Fruit fly (Drosophila melanogaster) ovary, adult (tissue): Measurements from ENCODE around the gene SPARC.

ENCODE experiments used
- CG17801 ChIP-seq: fragments of 200-800 bp; optimal IDR thresholded peaks from 2 replicates; lab custom pipeline; 2019; ENCODE audit warnings: missing biosample characterization, mild to moderate bottlenecking, missing genetic modification characterization, moderate library complexity; ENCODE audit not compliant: partially characterized antibody

Gene SPARC

DNA sequence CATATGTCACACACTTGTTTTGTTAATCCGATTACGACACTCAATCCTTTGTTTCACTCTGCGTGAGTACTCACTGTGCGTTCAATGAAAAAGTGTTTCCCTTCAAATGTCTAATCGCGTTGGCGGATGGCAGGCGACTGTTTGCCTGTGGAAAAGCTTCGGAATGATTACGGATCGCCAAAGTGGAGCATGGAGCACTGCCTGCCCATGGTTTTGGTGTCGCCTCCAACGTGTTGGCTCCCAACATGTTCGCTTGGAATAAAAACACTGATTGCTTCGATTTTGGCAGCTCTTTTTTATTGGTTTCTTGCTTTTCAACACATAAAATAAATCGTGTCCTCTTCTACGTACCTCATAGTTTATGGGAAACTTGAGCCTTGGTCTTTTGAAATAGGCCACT lies at the start of gene SPARC:
TSS of gene SPARC (minus strand) at position 144 of the 400 bp plus-strand sequence.
- TF ChIP-seq CG17801 (GFP tag; lab: Kevin White, UChicago): no peak

DNA sequence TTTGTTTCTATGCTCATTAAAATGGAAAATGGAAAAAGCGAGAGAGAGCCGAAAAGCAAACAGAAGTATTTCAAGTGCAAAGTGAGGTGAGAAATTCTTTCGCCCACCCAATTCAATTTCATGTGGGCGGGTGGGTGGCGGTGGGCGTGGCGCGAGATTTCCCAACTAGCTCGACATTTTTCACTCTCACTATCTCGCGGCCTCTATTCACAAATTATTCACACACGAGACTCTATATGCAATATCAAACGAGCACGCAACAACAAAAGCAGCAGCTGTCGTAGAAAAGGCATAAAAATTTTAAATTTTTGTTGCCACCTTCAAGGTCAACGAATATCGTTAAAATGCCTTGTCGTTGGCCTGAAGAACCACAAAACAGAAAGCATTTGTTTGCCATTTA lies 47.1 kb upstream of the SPARC start:
- TF ChIP-seq CG17801 (GFP tag; lab: Kevin White, UChicago): no peak

DNA sequence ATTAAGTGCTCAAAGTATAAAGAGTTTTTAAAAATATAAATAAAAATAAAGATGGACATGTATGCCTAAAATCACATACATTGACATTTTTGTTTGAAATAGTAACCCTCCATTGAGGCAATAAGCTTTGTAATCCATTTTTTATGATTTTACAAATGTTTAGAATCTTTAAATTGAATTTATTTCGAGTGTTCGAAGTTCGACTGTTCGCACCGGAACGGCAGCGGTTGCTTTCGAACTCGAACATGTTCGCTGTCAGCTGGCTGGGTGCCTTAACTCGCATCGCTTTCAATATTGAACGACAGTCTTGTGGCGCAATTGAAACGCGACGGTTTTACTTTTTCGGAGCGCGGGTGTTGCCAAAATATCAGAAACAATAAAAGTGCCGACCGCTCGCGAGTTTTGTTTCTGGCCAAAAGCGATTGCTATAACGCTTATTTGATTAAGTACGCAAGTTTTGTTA lies 43.7 kb upstream of the SPARC start, which contains the start of gene CG46339:
TSS of gene CG46339 (plus strand) at position 299 of the 463 bp plus-strand sequence.
- TF ChIP-seq CG17801 (GFP tag; lab: Kevin White, UChicago): peak; percentile 65

DNA sequence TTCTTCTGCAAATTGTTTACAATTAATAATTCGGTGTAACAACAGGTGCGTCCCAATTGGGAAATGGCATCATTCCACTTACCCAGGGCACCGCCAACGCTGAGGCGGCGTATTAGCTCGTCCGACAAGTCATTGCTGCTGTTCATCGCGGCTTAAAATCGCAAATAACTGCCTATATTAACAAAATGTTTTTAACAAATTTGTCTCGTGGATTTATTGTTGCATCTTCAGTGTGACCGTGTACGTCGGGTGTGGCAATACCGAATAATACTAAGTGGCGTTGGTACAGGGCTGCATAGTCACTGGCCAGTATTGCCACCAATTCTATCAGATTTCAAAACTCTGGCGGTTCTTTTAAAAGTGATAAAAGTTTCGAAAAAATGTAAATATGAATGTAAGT lies 40.8 kb upstream of the SPARC start, which contains the start of gene Ets97D:
TSS of gene Ets97D (minus strand) at position 272 of the 400 bp plus-strand sequence.
- TF ChIP-seq CG17801 (GFP tag; lab: Kevin White, UChicago): no peak

DNA sequence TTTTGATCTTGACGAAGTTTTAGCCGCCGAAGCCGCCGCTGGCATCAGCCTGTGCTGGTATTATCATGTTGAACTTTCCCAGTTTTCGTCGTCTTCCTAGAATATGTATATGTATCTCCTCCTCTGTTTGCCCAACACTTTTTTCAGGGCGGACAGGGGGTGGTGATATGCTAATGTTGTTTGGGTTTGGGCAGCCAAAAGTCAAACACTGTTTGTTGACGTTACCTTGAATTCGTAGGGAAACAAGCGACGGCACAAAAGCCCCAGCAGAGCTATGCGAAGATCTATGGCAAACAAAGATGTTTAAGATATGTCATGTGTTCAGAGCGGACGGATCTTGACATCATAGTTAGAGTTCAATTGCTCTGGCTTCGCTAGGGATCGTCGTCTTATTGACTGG lies 37.0 kb upstream of the SPARC start:
- TF ChIP-seq CG17801 (GFP tag; lab: Kevin White, UChicago): no peak

- TF ChIP-seq CG17801 (GFP tag; lab: Kevin White, UChicago): no peak
Measured at dm6 chr3R:26906711-26907510, 35.1 kb upstream of the SPARC start.

DNA sequence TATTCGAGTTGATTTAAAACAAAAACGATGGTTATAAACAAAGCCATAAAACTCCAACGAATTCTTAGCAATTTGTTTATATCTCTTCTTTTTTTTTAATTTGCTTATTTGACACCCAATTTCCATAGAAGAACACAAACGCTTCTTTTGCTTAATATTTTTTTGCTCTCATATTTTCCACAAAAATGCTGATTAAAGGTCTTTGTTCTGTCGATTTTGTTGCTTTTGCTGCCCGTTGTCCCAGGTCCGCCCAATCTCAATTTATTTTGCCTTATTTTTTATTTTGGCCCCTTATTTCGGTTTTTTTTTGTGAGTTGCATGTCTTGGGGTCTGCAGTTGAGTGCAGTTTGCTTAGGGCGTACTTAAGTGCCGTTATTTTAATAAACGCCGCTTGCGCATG lies 34.2 kb upstream of the SPARC start:
- no peak for TF ChIP-seq CG17801 (GFP tag; lab: Kevin White, UChicago)

dm6 chr3R:26899982-26900381 lies 28.2 kb upstream of the SPARC start:
- no peak for TF ChIP-seq CG17801 (GFP tag; lab: Kevin White, UChicago)

- no peak for TF ChIP-seq CG17801 (GFP tag; lab: Kevin White, UChicago)
Measured at dm6 chr3R:26897302-26897701, 25.5 kb upstream of the SPARC start.

DNA sequence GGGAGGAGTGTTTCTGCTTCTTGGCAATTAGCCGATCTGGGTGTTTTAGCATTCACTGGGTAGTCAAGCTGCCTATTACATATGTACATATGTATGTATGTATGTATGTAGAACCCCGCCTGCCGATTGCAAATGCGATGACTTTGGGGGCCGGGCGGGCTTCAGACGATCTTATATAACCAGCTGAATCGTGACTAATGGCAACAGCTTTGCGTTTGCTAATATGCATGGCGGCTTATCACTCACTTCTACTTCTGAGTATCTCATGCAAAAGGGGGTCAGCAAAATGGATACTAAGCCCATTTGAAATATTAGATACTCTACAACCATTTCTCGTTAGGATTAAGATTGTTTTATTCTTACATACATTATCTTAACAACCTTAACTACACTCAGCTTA lies 24.5 kb upstream of the SPARC start:
- TF ChIP-seq CG17801 (GFP tag; lab: Kevin White, UChicago): no peak

DNA sequence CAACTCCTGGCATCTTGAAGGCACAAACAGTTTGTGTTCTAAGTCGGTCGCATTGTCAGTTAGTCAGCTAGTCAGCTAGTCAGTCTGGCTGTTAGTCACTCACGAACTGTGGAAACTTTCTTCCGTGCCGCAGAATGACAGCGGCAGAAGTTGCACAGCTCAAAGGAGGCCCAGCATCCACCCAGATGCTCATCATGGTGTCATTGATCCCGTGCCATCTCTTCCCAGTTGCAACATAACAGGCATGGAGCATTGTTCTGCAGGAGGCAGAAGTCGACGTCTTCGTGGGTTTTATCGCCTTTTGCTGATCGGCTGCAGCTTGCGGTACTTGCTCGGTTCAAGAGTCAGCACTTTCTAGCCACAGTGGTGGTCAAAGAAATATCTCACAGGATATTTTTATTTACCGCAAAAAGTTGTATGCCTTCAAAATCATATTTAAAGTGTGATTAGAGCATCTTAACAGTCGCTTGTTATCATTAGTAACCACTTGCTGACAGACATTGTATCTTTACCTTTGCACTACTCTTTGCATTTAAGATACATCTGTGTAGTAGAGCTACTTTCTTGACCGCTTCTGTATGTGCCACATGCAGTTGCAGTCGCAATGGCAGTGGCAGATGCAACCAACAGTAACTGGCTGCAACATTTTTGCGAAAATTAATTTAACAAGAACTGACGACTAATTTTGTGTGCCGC lies 22.0 kb upstream of the SPARC start:
- no peak for TF ChIP-seq CG17801 (GFP tag; lab: Kevin White, UChicago)

DNA sequence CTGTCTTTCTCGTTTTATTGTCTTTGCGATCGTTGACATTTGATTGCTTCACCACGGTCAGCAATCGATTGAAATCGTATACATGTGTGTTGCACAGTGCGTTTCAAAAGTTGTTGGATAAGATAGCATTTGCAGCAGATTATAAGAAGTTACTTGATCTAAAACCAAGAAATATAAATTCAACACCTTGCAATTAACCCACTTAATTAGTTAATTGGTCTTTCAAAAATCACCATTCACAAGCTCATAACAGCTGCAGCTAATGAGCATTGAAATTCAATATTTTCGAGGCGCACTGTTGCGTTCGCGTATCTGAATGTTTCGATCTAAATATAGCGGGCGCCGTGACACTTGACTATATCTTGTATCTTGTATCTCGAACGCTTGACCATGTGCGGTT lies 21.0 kb upstream of the SPARC start:
- TF ChIP-seq CG17801 (GFP tag; lab: Kevin White, UChicago): no peak

DNA sequence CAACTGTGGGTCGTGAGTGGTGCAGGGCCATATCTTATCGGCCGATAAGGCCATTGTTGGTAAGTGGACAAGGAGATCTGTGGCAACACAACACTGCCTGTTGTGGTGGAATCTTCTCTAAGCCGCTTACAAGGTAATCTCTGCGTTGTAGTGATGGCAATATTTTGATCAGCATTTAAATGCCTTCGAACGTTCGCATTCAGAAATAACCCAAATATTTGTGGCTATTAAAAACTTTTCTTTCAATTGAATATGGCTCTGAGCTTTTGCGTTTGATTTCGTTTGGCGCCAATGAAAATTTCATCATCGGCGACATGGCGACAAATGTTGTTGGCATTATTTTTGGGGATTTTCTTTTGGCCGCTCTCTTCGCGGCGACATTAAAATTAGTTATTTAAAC lies 18.7 kb upstream of the SPARC start:
- TF ChIP-seq CG17801 (GFP tag; lab: Kevin White, UChicago): no peak

DNA sequence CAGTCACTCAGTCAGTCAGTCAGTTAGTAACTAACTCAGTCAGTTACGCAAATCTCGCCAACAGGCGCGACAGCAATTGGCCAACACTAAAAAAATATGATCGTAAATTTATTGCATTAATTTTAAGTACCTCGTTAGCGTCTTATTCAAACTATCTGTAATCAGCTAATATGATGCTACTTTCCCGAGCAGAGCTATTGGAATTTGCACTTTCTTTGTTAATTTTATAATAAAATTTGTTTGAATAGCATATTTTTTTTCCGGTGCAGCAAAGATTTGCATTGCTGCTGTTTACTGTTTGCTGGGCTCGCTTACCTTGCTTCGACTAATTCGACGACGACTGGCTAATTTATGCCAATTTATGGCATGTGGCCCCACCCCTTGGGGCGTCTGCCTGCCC lies 18.3 kb upstream of the SPARC start:
- no peak for TF ChIP-seq CG17801 (GFP tag; lab: Kevin White, UChicago)

- TF ChIP-seq CG17801 (GFP tag; lab: Kevin White, UChicago): no peak
Measured at dm6 chr3R:26888086-26888724, 16.4 kb upstream of the SPARC start.
